Fruit fly (Drosophila melanogaster) whole organism, embryonic: ENCODE results near the gene CG8460.

Experiments used
- Adf1 ChIP-seq: fragments of 200-800 bp; sonication (Bioruptor generic); IDR thresholded peaks from 2 replicates; pipeline ENCODE4 v1.3.6; 2022; ENCODE audit warnings: missing biosample characterization, missing genetic modification characterization
- Atf3 ChIP-seq: fragments of 200-800 bp; sonication (Bioruptor generic); optimal IDR thresholded peaks from 3 replicates; lab custom pipeline; 2016; ENCODE audit warnings: missing biosample characterization, missing genetic modification characterization
- Atf6 ChIP-seq: fragments of 200-800 bp; sonication (Bioruptor generic); IDR thresholded peaks from 2 replicates; pipeline ENCODE4 v1.3.6; 2022; ENCODE audit warnings: missing biosample characterization, missing genetic modification characterization
- CG10209 ChIP-seq: fragments of 200-800 bp; sonication (Bioruptor generic); optimal IDR thresholded peaks from 3 replicates; lab custom pipeline; 2017; ENCODE audit warnings: missing biosample characterization, mild to moderate bottlenecking, missing genetic modification characterization, missing genetic modification reagents
- CG10274 ChIP-seq: fragments of 200-800 bp; sonication (Bioruptor generic); optimal IDR thresholded peaks from 3 replicates; lab custom pipeline; 2017; ENCODE audit warnings: missing biosample characterization, mild to moderate bottlenecking, missing genetic modification characterization
- CG10321 ChIP-seq: fragments of 200-800 bp; sonication (Bioruptor generic); IDR thresholded peaks from 2 replicates; pipeline ENCODE4 v1.3.6; 2022; ENCODE audit warnings: missing biosample characterization, missing genetic modification characterization
- CG10543 ChIP-seq: fragments of 200-800 bp; sonication (Bioruptor generic); optimal IDR thresholded peaks from 3 replicates; lab custom pipeline; 2017; ENCODE audit warnings: missing biosample characterization, mild to moderate bottlenecking, missing genetic modification characterization, moderate library complexity
- CG11695 ChIP-seq: fragments of 200-800 bp; sonication (Bioruptor generic); IDR thresholded peaks from 3 replicates; pipeline ENCODE4 v1.3.6; 2022; ENCODE audit warnings: missing biosample characterization, missing genetic modification characterization
- CG12942 ChIP-seq: fragments of 200-800 bp; sonication (Bioruptor generic); optimal IDR thresholded peaks from 3 replicates; lab custom pipeline; 2016; ENCODE audit warnings: missing biosample characterization, missing genetic modification characterization
- CG13287 ChIP-seq: fragments of 200-800 bp; sonication (Bioruptor generic); IDR thresholded peaks from 2 replicates; pipeline ENCODE4 v1.3.6; 2022; ENCODE audit warnings: missing biosample characterization, missing genetic modification characterization; ENCODE audit not compliant: partially characterized antibody
- CG18011 ChIP-seq: fragments of 200-800 bp; sonication (Bioruptor generic); optimal IDR thresholded peaks from 2 replicates; lab custom pipeline; 2017; ENCODE audit warnings: missing biosample characterization, missing genetic modification characterization, mild to moderate bottlenecking, moderate library complexity, missing genotype
- CG3163 ChIP-seq: fragments of 200-800 bp; sonication (Bioruptor generic); optimal IDR thresholded peaks from 3 replicates; lab custom pipeline; 2016; ENCODE audit warnings: missing biosample characterization, missing genetic modification characterization
- CG32772 ChIP-seq: fragments of 200-800 bp; sonication (Bioruptor generic); IDR thresholded peaks from 2 replicates; pipeline ENCODE4 v1.3.6; 2022; ENCODE audit warnings: missing biosample characterization, missing genetic modification characterization
- CG3281 ChIP-seq: fragments of 200-800 bp; sonication (Bioruptor generic); optimal IDR thresholded peaks from 3 replicates; lab custom pipeline; 2017; ENCODE audit warnings: missing biosample characterization, mild to moderate bottlenecking, missing genetic modification characterization
- CG4282 ChIP-seq: fragments of 200-800 bp; sonication (Bioruptor generic); optimal IDR thresholded peaks from 2 replicates; lab custom pipeline; 2016; ENCODE audit warnings: missing biosample characterization, missing genetic modification characterization
- CG4360 ChIP-seq: fragments of 200-800 bp; sonication (Bioruptor generic); IDR thresholded peaks from 2 replicates; pipeline ENCODE4 v1.3.6; 2022; ENCODE audit warnings: missing biosample characterization, missing genetic modification characterization
- CG6654 ChIP-seq: fragments of 200-800 bp; sonication (Bioruptor generic); optimal IDR thresholded peaks from 2 replicates; lab custom pipeline; 2017; ENCODE audit warnings: missing biosample characterization, mild to moderate bottlenecking, missing genetic modification characterization
- CG6683 ChIP-seq: fragments of 200-800 bp; sonication (Bioruptor generic); optimal IDR thresholded peaks from 2 replicates; lab custom pipeline; 2017; ENCODE audit warnings: missing biosample characterization, mild to moderate bottlenecking, missing genetic modification characterization, missing genetic modification reagents
- CG8924 ChIP-seq: fragments of 200-800 bp; optimal IDR thresholded peaks from 3 replicates; lab custom pipeline; 2019; ENCODE audit warnings: missing biosample characterization, mild to moderate bottlenecking, missing genetic modification characterization, moderate library complexity
- CG9797 ChIP-seq: fragments of 200-800 bp; sonication (Bioruptor generic); optimal IDR thresholded peaks from 3 replicates; lab custom pipeline; 2018; ENCODE audit warnings: missing biosample characterization, mild to moderate bottlenecking, missing genetic modification characterization
- Camta ChIP-seq: fragments of 200-800 bp; sonication (Bioruptor generic); optimal IDR thresholded peaks from 2 replicates; lab custom pipeline; 2016; ENCODE audit warnings: missing biosample characterization, missing genetic modification characterization
- Dek ChIP-seq: fragments of 200-800 bp; sonication (Bioruptor generic); optimal IDR thresholded peaks from 3 replicates; lab custom pipeline; 2019; ENCODE audit warnings: missing biosample characterization, mild to moderate bottlenecking, missing genetic modification characterization, moderate library complexity
- Doc2 ChIP-seq: fragments of 200-800 bp; sonication (Bioruptor generic); IDR thresholded peaks from 2 replicates; pipeline ENCODE4 v1.3.6; 2022; ENCODE audit warnings: missing biosample characterization, missing genetic modification characterization
- Gug ChIP-seq: fragments of 200-800 bp; sonication (Bioruptor generic); IDR thresholded peaks from 4 replicates; pipeline ENCODE4 v1.3.6; 2022; ENCODE audit warnings: missing biosample characterization, missing genetic modification characterization
- HLH3B ChIP-seq: fragments of 200-800 bp; sonication (Bioruptor generic); IDR thresholded peaks from 2 replicates; pipeline ENCODE4 v1.3.6; 2022; ENCODE audit warnings: missing biosample characterization, missing genetic modification characterization
- HLH54F ChIP-seq: fragments of 200-800 bp; sonication (Bioruptor generic); optimal IDR thresholded peaks from 3 replicates; lab custom pipeline; 2016; ENCODE audit warnings: missing biosample characterization, missing genetic modification characterization
- Hand ChIP-seq: fragments of 200-800 bp; sonication (Bioruptor generic); optimal IDR thresholded peaks from 2 replicates; lab custom pipeline; 2017; ENCODE audit warnings: mild to moderate bottlenecking, missing biosample characterization, missing genetic modification reagents, missing genetic modification characterization
- MBD-R2 ChIP-seq: fragments of 200-800 bp; sonication (Bioruptor generic); IDR thresholded peaks from 2 replicates; pipeline ENCODE4 v1.3.6; 2022; ENCODE audit warnings: missing biosample characterization, missing genetic modification characterization
- Myb ChIP-seq: fragments of 200-800 bp; sonication (Bioruptor generic); optimal IDR thresholded peaks from 2 replicates; lab custom pipeline; 2016; ENCODE audit warnings: missing biosample characterization, missing genetic modification characterization
- Neu2 ChIP-seq: fragments of 200-800 bp; sonication (Bioruptor generic); optimal IDR thresholded peaks from 3 replicates; lab custom pipeline; 2016; ENCODE audit warnings: missing biosample characterization, missing genetic modification characterization, borderline replicate concordance
- Ptx1 ChIP-seq: fragments of 200-800 bp; sonication (Bioruptor generic); IDR thresholded peaks from 2 replicates; pipeline ENCODE4 v1.3.6; 2022; ENCODE audit warnings: missing biosample characterization, missing genetic modification characterization
- Taf1 ChIP-seq: fragments of 200-800 bp; sonication (Bioruptor generic); IDR thresholded peaks from 2 replicates; pipeline ENCODE4 v1.3.6; 2022; ENCODE audit warnings: missing biosample characterization, missing genetic modification characterization
- Usf ChIP-seq: fragments of 200-800 bp; sonication (Bioruptor generic); optimal IDR thresholded peaks from 2 replicates; lab custom pipeline; 2017; ENCODE audit warnings: missing genotype, missing biosample characterization, missing genetic modification characterization
- crc ChIP-seq: fragments of 200-800 bp; sonication (Bioruptor generic); optimal IDR thresholded peaks from 2 replicates; lab custom pipeline; 2016; ENCODE audit warnings: missing biosample characterization, missing genetic modification characterization
- da ChIP-seq: fragments of 200-800 bp; sonication (Bioruptor generic); optimal IDR thresholded peaks from 2 replicates; lab custom pipeline; 2016; ENCODE audit warnings: missing biosample characterization, missing genetic modification characterization
- fd96Cb ChIP-seq: fragments of 200-800 bp; sonication (Bioruptor generic); optimal IDR thresholded peaks from 2 replicates; lab custom pipeline; 2018; ENCODE audit warnings: missing biosample characterization, mild to moderate bottlenecking, missing genetic modification characterization, moderate library complexity
- gcm ChIP-seq: fragments of 200-800 bp; sonication (Bioruptor generic); optimal IDR thresholded peaks from 2 replicates; lab custom pipeline; 2019; ENCODE audit warnings: missing biosample characterization, mild to moderate bottlenecking, missing genetic modification characterization, moderate library complexity
- gcm2 ChIP-seq: fragments of 200-800 bp; sonication (Bioruptor generic); optimal IDR thresholded peaks from 2 replicates; lab custom pipeline; 2016; ENCODE audit warnings: missing biosample characterization, missing genetic modification characterization
- gsb-n ChIP-seq: fragments of 200-800 bp; sonication (Bioruptor generic); optimal IDR thresholded peaks from 3 replicates; lab custom pipeline; 2018; ENCODE audit warnings: missing biosample characterization, mild to moderate bottlenecking, missing genetic modification characterization
- jing ChIP-seq: fragments of 200-800 bp; sonication (Bioruptor generic); optimal IDR thresholded peaks from 2 replicates; lab custom pipeline; 2018; ENCODE audit warnings: missing biosample characterization, mild to moderate bottlenecking, missing genetic modification characterization
- nerfin-2 ChIP-seq: fragments of 200-800 bp; sonication (Bioruptor generic); IDR thresholded peaks from 2 replicates; pipeline ENCODE4 v1.3.6; 2022; ENCODE audit warnings: missing biosample characterization, missing genetic modification characterization; ENCODE audit not compliant: partially characterized antibody
- nom ChIP-seq: fragments of 200-800 bp; sonication (Bioruptor generic); optimal IDR thresholded peaks from 2 replicates; lab custom pipeline; 2017; ENCODE audit warnings: missing biosample characterization, missing genetic modification characterization, mild to moderate bottlenecking, moderate library complexity, missing genetic modification reagents
- odd ChIP-seq: fragments of 200-800 bp; sonication (Bioruptor generic); optimal IDR thresholded peaks from 2 replicates; lab custom pipeline; 2017; ENCODE audit warnings: missing biosample characterization, mild to moderate bottlenecking, missing genetic modification characterization
- pzg ChIP-seq: fragments of 200-800 bp; sonication (Bioruptor generic); optimal IDR thresholded peaks from 3 replicates; lab custom pipeline; 2018; ENCODE audit warnings: missing biosample characterization, mild to moderate bottlenecking, missing genetic modification characterization, moderate library complexity
- ro ChIP-seq: fragments of 200-800 bp; sonication (Bioruptor generic); IDR thresholded peaks from 2 replicates; pipeline ENCODE4 v1.3.6; 2022; ENCODE audit warnings: missing biosample characterization, missing genetic modification characterization
- scrt ChIP-seq: fragments of 200-800 bp; sonication (Bioruptor generic); optimal IDR thresholded peaks from 2 replicates; lab custom pipeline; 2018; ENCODE audit warnings: missing biosample characterization, mild to moderate bottlenecking, missing genetic modification characterization, moderate library complexity
- sim ChIP-seq: fragments of 200-800 bp; sonication (Bioruptor generic); IDR thresholded peaks from 2 replicates; pipeline ENCODE4 v1.3.6; 2022; ENCODE audit warnings: missing biosample characterization, missing genetic modification characterization
- sqz ChIP-seq: fragments of 200-800 bp; sonication (Bioruptor generic); optimal IDR thresholded peaks from 3 replicates; lab custom pipeline; 2018; ENCODE audit warnings: missing biosample characterization, mild to moderate bottlenecking, missing genetic modification characterization
- stwl ChIP-seq: fragments of 200-800 bp; sonication (Bioruptor generic); optimal IDR thresholded peaks from 3 replicates; lab custom pipeline; 2018; ENCODE audit warnings: missing biosample characterization, mild to moderate bottlenecking, missing genetic modification characterization, moderate library complexity
- sug ChIP-seq: fragments of 200-800 bp; optimal IDR thresholded peaks from 2 replicates; lab custom pipeline; 2019; ENCODE audit warnings: missing biosample characterization, mild to moderate bottlenecking, missing genetic modification characterization, moderate library complexity
- usp ChIP-seq: fragments of >200 bp; optimal IDR thresholded peaks from 2 replicates; lab custom pipeline; 2017; ENCODE audit warnings: missing biosample characterization, missing genetic modification characterization

Gene CG8460

dm6 chr2L:8211070-8211469 lies 14.1 kb downstream of the CG8460 start, which contains the start of gene Ssb-c31a (continued):
- TF ChIP-seq Dek (tag; lab: Kevin White, UChicago) (no peak), nom (GFP tag; lab: Kevin White, UChicago) (peak; percentile 35), sqz (GFP tag; lab: Kevin White, UChicago) (no peak), gcm (no peak), odd (peak; percentile 14), ro (GFP tag; lab: Robert Waterston, UW) (no peak), CG6683 (GFP tag; lab: Kevin White, UChicago) (no peak), CG10209 (peak; percentile 40), CG10321 (GFP tag; lab: Robert Waterston, UW) (no peak), sim (GFP tag; lab: Robert Waterston, UW) (no peak), Gug (GFP tag; lab: Robert Waterston, UW) (no peak), Adf1 (GFP tag; lab: Robert Waterston, UW) (peak; percentile 15; the same call in 1 of the 2 replicates), CG4282 (no peak), stwl (peak; percentile 82), CG18011 (GFP tag; lab: Kevin White, UChicago) (peak; percentile 20), CG3163 (GFP tag; lab: Kevin White, UChicago) (peak; percentile 22), CG8924 (peak; percentile 23), Usf (GFP tag; lab: Kevin White, UChicago) (no peak), CG10274 (GFP tag; lab: Kevin White, UChicago) (no peak), gsb-n (tag; lab: Kevin White, UChicago) (peak; percentile 23), da (GFP tag; lab: Kevin White, UChicago) (no peak), CG4360 (no peak), Camta (GFP tag; lab: Kevin White, UChicago) (peak; percentile 26), CG13287 (peak; percentile 88), Atf6 (GFP tag; lab: Robert Waterston, UW) (peak; percentile 40; the same call in 1 of the 2 replicates), Atf3 (GFP tag; lab: Kevin White, UChicago) (no peak), crc (GFP tag; lab: Kevin White, UChicago) (no peak), nerfin-2 (GFP tag; lab: Robert Waterston, UW) (no peak), CG11695 (no peak), scrt (peak; percentile 6), Myb (GFP tag; lab: Kevin White, UChicago) (peak; percentile 35), Ptx1 (GFP tag; lab: Robert Waterston, UW) (peak; percentile 35; the same call in 1 of the 2 replicates), CG12942 (GFP tag; lab: Kevin White, UChicago) (peak; percentile 45), CG9797 (peak; percentile 15), gcm2 (GFP tag; lab: Kevin White, UChicago) (no peak), Hand (GFP tag; lab: Kevin White, UChicago) (no peak), usp (GFP tag; lab: Kevin White, UChicago) (no peak), Taf1 (GFP tag; lab: Robert Waterston, UW) (no peak), CG10543 (peak; percentile 51), Neu2 (GFP tag; lab: Kevin White, UChicago) (no peak), HLH54F (GFP tag; lab: Kevin White, UChicago) (peak; percentile 53), HLH3B (GFP tag; lab: Robert Waterston, UW) (0 out of 2 replicates have a peak, but pooled peaks have one; percentile 16), CG3281 (GFP tag; lab: Kevin White, UChicago) (peak; percentile 48), pzg (GFP tag; lab: Kevin White, UChicago) (peak; percentile 58), Doc2 (no peak), CG6654 (GFP tag; lab: Kevin White, UChicago) (no peak), MBD-R2 (GFP tag; lab: Robert Waterston, UW) (peak; percentile 90; the same call in 1 of the 2 replicates), CG32772 (no peak), fd96Cb (tag; lab: Kevin White, UChicago) (no peak), jing (GFP tag; lab: Kevin White, UChicago) (no peak), sug (tag; lab: Kevin White, UChicago) (peak; percentile 71)
